Fruit fly (Drosophila melanogaster): ENCODE results near the gene CG45603.
A peak's percentile ranks its signal among the peaks of the same experiment; 100 is the strongest.

CG45603 gene

DNA sequence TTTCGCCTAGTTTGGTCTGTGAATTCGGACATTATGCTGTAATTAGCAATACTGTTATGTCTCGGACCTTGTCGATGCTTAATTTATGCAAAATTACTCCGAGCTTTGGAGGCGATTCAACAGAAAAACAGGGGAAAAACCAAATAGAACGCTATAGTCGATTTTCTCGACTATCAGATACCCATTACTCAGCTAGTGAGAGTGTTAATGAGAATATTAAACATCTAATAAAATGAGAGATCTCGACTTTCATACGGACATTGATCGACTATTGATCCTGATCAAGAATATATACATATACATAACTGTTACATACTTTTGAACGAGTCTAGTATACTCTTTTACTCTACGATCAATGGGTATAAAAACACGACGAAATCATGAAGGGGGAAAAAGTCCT lies 25.6 kb upstream of the CG45603 start (continued):
- no peak for TF ChIP-seq ems (GFP tag; optimal IDR thresholded peaks at IDR 0.05)
- TF ChIP-seq btn (GFP tag; optimal IDR thresholded peaks at IDR 0.05): no peak
- peak; percentile 18 for TF ChIP-seq lilli (GFP tag; optimal IDR thresholded peaks at IDR 0.05)
- TF ChIP-seq CG6272 (GFP tag; IDR thresholded peaks at IDR 0.05): no peak
- TF ChIP-seq Ets97D (GFP tag; optimal IDR thresholded peaks at IDR 0.05): no peak
- TF ChIP-seq CG10979 (tag; optimal IDR thresholded peaks at IDR 0.05): peak; percentile 68
- TF ChIP-seq ATbp (GFP tag; optimal IDR thresholded peaks at IDR 0.05): peak; percentile 12
- TF ChIP-seq disco-r (GFP tag; optimal IDR thresholded peaks at IDR 0.05): no peak
- TF ChIP-seq row (GFP tag; IDR thresholded peaks at IDR 0.05): peak; percentile 73
- TF ChIP-seq Bteb2 (GFP tag; optimal IDR thresholded peaks at IDR 0.05): no peak
- TF ChIP-seq CG12219 (GFP tag; optimal IDR thresholded peaks at IDR 0.05): peak; percentile 42
- TF ChIP-seq esg (GFP tag; conservative IDR thresholded peaks at IDR 0.05): peak; percentile 26; the same call in 1 of the 2 replicates
- peak; percentile 60 for TF ChIP-seq CG12391 (tag; optimal IDR thresholded peaks at IDR 0.05)
- peak; percentile 62; the same call in 2 of the 3 replicates for TF ChIP-seq HLH4C (GFP tag; IDR thresholded peaks at IDR 0.05; ENCODE audit: partially characterized antibody)
- TF ChIP-seq dmrt99B (tag; optimal IDR thresholded peaks at IDR 0.05): peak; percentile 57
- no peak for TF ChIP-seq Poxn (GFP tag; IDR thresholded peaks at IDR 0.05)
- TF ChIP-seq cwo (GFP tag; optimal IDR thresholded peaks at IDR 0.05): peak; percentile 12
- peak; percentile 49 for TF ChIP-seq CG13424 (tag; optimal IDR thresholded peaks at IDR 0.05)
- no peak for TF ChIP-seq da (GFP tag; optimal IDR thresholded peaks at IDR 0.05)
- TF ChIP-seq nom (GFP tag; optimal IDR thresholded peaks at IDR 0.05): no peak
- TF ChIP-seq NC2β (GFP tag; optimal IDR thresholded peaks at IDR 0.05): peak; percentile 30
- peak; percentile 2 for TF ChIP-seq sqz (GFP tag; optimal IDR thresholded peaks at IDR 0.05)
- TF ChIP-seq CG5180 (GFP tag; optimal IDR thresholded peaks at IDR 0.05): no peak
- 0 out of 2 replicates have a peak, but pooled peaks have one; percentile 13 for TF ChIP-seq seq (GFP tag; IDR thresholded peaks at IDR 0.05)
- TF ChIP-seq CG17328 (GFP tag; IDR thresholded peaks at IDR 0.05): peak; percentile 12; the same call in 1 of the 2 replicates
- no peak for TF ChIP-seq CG17612 (GFP tag; IDR thresholded peaks at IDR 0.05)
- TF ChIP-seq Fer3 (tag; optimal IDR thresholded peaks at IDR 0.05): peak; percentile 22
- TF ChIP-seq Oli (tag; optimal IDR thresholded peaks at IDR 0.05): peak; percentile 55
- no peak for TF ChIP-seq br (optimal IDR thresholded peaks at IDR 0.05)
- no peak for TF ChIP-seq sd (tag; optimal IDR thresholded peaks at IDR 0.05)
- peak; percentile 9 for TF ChIP-seq scrt (GFP tag; optimal IDR thresholded peaks at IDR 0.05)
- TF ChIP-seq CG11085 (GFP tag; IDR thresholded peaks at IDR 0.05): no peak
- no peak for TF ChIP-seq crol (GFP tag; IDR thresholded peaks at IDR 0.05)
- TF ChIP-seq hkb (optimal IDR thresholded peaks at IDR 0.05): no peak
- 0 out of 2 replicates have a peak, but pooled peaks have one; percentile 28 for TF ChIP-seq hkb (GFP tag; IDR thresholded peaks at IDR 0.05)
- TF ChIP-seq CG8388 (GFP tag; optimal IDR thresholded peaks at IDR 0.05): peak; percentile 29
- TF ChIP-seq Dad (GFP tag; optimal IDR thresholded peaks at IDR 0.05): no peak
- no peak for TF ChIP-seq ash1 (GFP tag; optimal IDR thresholded peaks at IDR 0.05)
- peak in 1 of 3 experiments; percentile 55 for TF ChIP-seq lola (GFP tag; optimal IDR thresholded peaks at IDR 0.05)
- TF ChIP-seq CG6791 (GFP tag; IDR thresholded peaks at IDR 0.05; ENCODE audit: partially characterized antibody): peak; percentile 43; the same call in 1 of the 3 replicates
- TF ChIP-seq CG11398 (GFP tag; optimal IDR thresholded peaks at IDR 0.05): no peak
- no peak for TF ChIP-seq lov (optimal IDR thresholded peaks at IDR 0.05)
- TF ChIP-seq lov (GFP tag; IDR thresholded peaks at IDR 0.05): no peak
- TF ChIP-seq Taf1 (GFP tag; IDR thresholded peaks at IDR 0.05): no peak
- peak; percentile 39 for TF ChIP-seq CG7839 (tag; optimal IDR thresholded peaks at IDR 0.05)
- peak; percentile 36 for TF ChIP-seq CG2120 (GFP tag; optimal IDR thresholded peaks at IDR 0.05)
- peak; percentile 44 for TF ChIP-seq CG18599 (GFP tag; optimal IDR thresholded peaks at IDR 0.05)
- no peak for TF ChIP-seq CG3995 (GFP tag; optimal IDR thresholded peaks at IDR 0.05)
- TF ChIP-seq jing (GFP tag; optimal IDR thresholded peaks at IDR 0.05): peak; percentile 6
- TF ChIP-seq Mrtf (GFP tag; IDR thresholded peaks at IDR 0.05): no peak
- peak; percentile 1 for TF ChIP-seq gsb-n (tag; optimal IDR thresholded peaks at IDR 0.05)
